Fruit fly (Drosophila melanogaster): ENCODE results near the gene CG13919.
A peak's percentile ranks its signal among the peaks of the same experiment; 100 is the strongest.

Gene CG13919

dm6 chr3L:1647276-1647919, 2.1 kb downstream of the CG13919 start, which contains the start of the genes CG17249 and Bro:
Gene CG17249 (minus strand): TSS chr3L:1647464.
Gene Bro (plus strand): TSS chr3L:1647869.
- peak in 1 of 2 experiments; percentile 8 for TF ChIP-seq CTCF (optimal IDR thresholded peaks at IDR 0.05)
- TF ChIP-seq CG8478 (optimal IDR thresholded peaks at IDR 0.05): no peak

DNA sequence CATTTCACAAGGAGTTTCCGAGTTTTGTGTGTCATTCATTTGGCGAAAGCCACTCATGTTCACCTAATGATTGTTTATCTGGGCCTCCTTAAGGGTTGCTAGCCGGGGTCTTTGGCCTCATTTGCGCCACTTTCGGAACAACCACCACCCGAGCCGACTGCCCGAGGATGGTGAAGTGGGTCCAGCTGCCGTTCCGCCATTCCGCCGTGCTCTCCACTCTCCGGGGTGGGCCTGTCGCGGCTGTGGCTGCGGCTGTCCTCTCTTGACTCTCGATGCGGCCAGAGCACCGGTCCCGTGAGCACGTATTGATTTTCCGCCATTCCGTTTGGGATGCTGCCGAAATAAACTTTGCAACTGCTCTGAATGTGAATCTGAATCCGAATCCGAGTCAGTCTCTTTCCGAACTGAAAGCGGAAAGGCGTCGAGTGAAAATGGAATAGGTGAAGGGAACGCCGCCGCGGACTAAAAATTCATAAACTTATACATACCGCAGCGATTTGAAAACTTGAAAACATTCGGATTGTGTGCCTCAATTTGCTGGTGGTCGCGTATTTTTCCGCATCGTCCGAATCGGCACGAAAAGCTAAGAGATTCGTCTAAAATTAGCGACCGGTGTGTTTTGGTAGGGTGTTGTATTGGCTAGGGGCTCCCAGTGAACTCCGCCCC, 3.6 kb downstream of the CG13919 start, which contains the start of gene CG13920:
CG13920 (plus strand) TSS at position 255 of the 666 bp plus-strand sequence.
- TF ChIP-seq CTCF (optimal IDR thresholded peaks at IDR 0.05): no peak
- TF ChIP-seq CG8478 (optimal IDR thresholded peaks at IDR 0.05): no peak

DNA sequence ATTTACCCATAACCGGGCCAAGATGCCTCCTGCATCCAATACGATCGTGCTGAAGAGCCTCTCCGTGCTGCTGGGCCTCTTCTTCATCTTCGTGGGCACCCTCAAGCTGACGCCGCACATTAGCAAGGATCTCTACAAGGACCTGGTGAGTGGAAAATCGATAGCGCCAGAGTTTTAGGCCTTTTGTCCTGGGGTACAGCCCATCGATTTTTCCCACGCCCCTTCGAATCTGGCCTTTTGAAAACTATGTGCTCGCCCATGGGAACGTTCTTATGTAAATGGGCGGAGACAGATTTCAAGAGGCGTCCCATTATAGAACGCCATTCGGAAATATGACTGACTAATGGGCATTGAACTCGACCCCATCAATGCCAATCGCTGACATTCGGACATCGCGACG, 4.1 kb downstream of the CG13919 start:
- TF ChIP-seq CTCF (optimal IDR thresholded peaks at IDR 0.05) (no peak), CG8478 (optimal IDR thresholded peaks at IDR 0.05) (no peak)

DNA sequence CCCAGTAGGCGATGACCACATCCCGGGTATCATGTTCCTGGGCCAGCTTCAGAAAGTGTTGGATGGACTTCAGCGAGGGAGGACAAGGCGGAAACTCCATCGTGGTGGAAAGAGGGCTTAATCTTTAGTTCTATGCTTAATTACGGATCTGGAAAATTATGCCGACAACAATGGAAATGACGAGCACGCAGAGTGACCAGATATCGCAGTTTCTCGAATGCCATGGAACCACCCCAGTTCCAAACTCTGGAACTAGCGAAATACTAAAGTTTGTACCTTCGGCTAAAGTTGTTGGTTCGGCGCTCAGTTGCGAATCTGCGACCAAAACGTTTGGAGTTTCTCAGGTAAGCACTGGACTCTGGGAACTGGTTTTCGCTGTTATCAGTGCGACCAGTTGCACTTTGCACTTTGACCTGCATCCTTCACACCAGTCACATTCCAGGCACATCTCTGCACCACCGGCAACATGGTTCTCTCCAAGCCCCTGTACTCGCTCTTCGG, 7.5 kb downstream of the CG13919 start, which contains the start of the genes CG7970 and Vta1:
CG7970 (plus strand) TSS at position 51 of the 501 bp plus-strand sequence.
Vta1 (minus strand) TSS at position 201 of the 501 bp plus-strand sequence.
- TF ChIP-seq CTCF (optimal IDR thresholded peaks at IDR 0.05) (peak in 1 of 2 experiments; percentile 22), CG8478 (optimal IDR thresholded peaks at IDR 0.05) (no peak)

dm6 chr3L:1653752-1654151, 8.5 kb downstream of the CG13919 start:
- TF ChIP-seq CTCF (optimal IDR thresholded peaks at IDR 0.05) (no peak), CG8478 (optimal IDR thresholded peaks at IDR 0.05) (no peak)

DNA sequence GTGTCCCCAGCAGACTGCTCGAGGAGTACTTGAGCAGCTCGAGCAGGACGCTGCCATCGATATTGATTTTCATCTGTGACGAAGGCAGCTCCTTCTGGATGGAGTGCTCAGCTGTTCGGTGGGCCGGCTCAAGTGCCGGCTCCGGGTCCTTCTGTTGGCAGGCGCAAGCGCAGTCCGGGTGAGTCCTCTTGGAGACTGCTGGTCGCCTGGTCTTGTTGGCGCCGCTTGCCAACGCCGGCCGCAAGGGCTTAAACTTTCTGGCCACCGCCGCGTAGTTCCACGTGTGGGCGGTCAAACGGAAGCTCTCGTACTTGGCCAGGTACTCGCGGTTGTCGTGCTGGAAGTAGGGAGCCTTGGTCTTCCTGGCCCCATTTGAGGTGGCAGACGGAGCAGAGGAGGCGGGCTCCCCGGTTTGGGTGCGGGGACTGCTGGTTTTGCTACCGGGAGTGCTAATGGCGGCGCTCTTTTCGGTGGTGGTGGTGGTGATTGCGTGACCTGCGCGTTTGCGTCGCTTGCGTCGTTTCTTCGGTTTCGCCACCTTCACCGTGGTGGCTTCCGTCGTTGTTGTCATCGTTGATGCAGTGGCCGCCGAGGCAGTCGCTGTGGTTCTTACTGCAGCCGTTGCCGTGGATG, 16.6 kb downstream of the CG13919 start:
- TF ChIP-seq CTCF (optimal IDR thresholded peaks at IDR 0.05): no peak
- no peak for TF ChIP-seq CG8478 (optimal IDR thresholded peaks at IDR 0.05)

dm6 chr3L:1663531-1663930, 18.3 kb downstream of the CG13919 start:
- no peak for TF ChIP-seq CG8478 (optimal IDR thresholded peaks at IDR 0.05)
- no peak for TF ChIP-seq CTCF (optimal IDR thresholded peaks at IDR 0.05)

- no peak for TF ChIP-seq CTCF (optimal IDR thresholded peaks at IDR 0.05)
- TF ChIP-seq CG8478 (optimal IDR thresholded peaks at IDR 0.05): no peak
Observed at dm6 chr3L:1664205-1664604, 18.9 kb downstream of the CG13919 start.

dm6 chr3L:1664876-1665275, 19.6 kb downstream of the CG13919 start, which contains the start of the genes Srrm234 and CG7974:
Gene Srrm234 (minus strand): TSS chr3L:1665064.
Gene CG7974 (plus strand): TSS chr3L:1665138.
- TF ChIP-seq CTCF (optimal IDR thresholded peaks at IDR 0.05) (no peak), CG8478 (optimal IDR thresholded peaks at IDR 0.05) (no peak)

DNA sequence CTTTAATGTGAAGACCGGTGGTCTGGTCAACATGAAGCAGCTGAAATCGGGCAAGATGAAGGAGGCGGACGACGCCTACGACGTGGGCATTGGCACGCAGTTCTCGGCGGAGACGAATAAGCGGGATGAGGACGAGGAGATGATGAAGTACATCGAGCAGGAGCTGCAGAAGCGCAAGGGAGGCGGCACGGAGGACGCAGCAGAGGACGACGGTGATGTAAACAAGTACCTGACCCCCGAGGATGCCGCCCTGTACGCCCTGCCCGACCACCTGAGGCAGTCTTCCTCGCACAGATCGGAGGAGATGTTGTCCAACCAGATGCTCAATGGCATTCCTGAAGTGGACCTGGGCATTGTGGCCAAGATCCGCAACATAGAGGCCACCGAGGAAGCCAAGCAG, 20.3 kb downstream of the CG13919 start:
- TF ChIP-seq CTCF (optimal IDR thresholded peaks at IDR 0.05) (no peak), CG8478 (optimal IDR thresholded peaks at IDR 0.05) (no peak)

DNA sequence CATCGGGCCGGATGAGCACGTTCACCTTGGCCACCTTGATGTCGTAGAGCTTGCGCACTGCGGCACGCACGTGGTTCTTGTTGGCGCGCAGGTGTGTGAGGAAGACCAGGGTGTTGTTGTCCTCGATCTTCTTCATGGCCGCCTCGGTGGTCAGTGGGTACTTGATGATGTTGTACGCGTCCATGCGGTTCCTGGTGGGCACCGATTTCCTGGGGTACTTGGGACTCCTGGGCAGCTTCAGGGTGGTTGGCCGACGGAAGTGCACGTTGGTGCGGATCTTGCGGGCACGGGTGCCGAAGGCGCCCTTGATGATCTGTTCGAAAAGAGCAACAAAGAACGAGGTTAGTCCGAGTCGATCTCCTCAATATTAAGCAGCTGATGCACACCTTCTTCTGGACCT, 22.2 kb downstream of the CG13919 start:
- TF ChIP-seq CTCF (optimal IDR thresholded peaks at IDR 0.05) (no peak), CG8478 (optimal IDR thresholded peaks at IDR 0.05) (no peak)

- TF ChIP-seq CTCF (optimal IDR thresholded peaks at IDR 0.05): peak; percentile 72 to 74
- TF ChIP-seq CG8478 (optimal IDR thresholded peaks at IDR 0.05): no peak
Observed at dm6 chr3L:1668504-1668903, 23.2 kb downstream of the CG13919 start, which contains the start of gene RpL23A. Gene RpL23A (minus strand): TSS chr3L:1668654.

dm6 chr3L:1670008-1670407, 24.7 kb downstream of the CG13919 start, which contains the start of gene RabX5:
Gene RabX5 (minus strand): TSS chr3L:1670108.
- TF ChIP-seq CTCF (optimal IDR thresholded peaks at IDR 0.05) (no peak), CG8478 (optimal IDR thresholded peaks at IDR 0.05) (no peak)

- TF ChIP-seq CG8478 (optimal IDR thresholded peaks at IDR 0.05): no peak
- no peak for TF ChIP-seq CTCF (optimal IDR thresholded peaks at IDR 0.05)
Observed at dm6 chr3L:1672627-1673026, 27.4 kb downstream of the CG13919 start, which contains the start of gene CG13930. Gene CG13930 (minus strand): TSS chr3L:1672727.

DNA sequence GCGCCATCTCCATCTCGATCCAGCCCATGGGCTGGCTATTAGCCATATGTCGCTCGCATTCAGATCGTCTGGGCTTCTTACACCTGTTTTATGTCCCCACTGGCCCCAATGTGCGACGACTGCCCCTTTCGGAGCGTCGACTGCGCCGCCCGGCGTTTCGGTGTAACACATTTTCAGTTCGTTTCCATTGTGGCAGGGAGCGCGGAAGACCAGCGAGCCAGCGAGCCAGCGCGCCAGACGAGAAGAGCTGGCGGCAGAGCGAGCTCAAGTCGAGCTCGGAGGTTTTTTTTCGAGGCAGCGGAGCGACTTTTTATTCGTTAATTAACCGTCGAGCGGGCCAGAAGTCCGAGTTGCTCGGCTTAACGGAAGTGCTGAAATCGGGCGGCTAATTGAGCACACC, 29.1 kb downstream of the CG13919 start, which contains the start of gene CG7991:
CG7991 (plus strand) TSS at position 329 of the 400 bp plus-strand sequence.
- TF ChIP-seq CTCF (optimal IDR thresholded peaks at IDR 0.05) (no peak), CG8478 (optimal IDR thresholded peaks at IDR 0.05) (no peak)
